Worm (Caenorhabditis elegans) whole organism, late embryonic: ENCODE data around the gene R08C7.4.
A peak's percentile ranks its signal among the peaks of the same experiment; 100 is the strongest.

Source experiments
- C08G9.2 ChIP-seq: sonication (generic microtip); optimal IDR thresholded peaks from 2 replicates; lab custom pipeline; 2016; ENCODE audit warnings: mild to moderate bottlenecking, missing genetic modification characterization, moderate library complexity, missing compliant biosample characterization
- C38D4.7 ChIP-seq: fragments of 200-800 bp; sonication (Bioruptor generic); optimal IDR thresholded peaks from 2 replicates; lab custom pipeline; 2018; ENCODE audit warnings: mild to moderate bottlenecking, missing genetic modification characterization, moderate library complexity, missing compliant biosample characterization
- Y22D7AL.16 ChIP-seq: sonication (generic microtip); optimal IDR thresholded peaks from 2 replicates; lab custom pipeline; 2016; ENCODE audit warnings: missing genetic modification characterization, missing compliant biosample characterization
- ahr-1 ChIP-seq: sonication (generic microtip); optimal IDR thresholded peaks from 2 replicates; lab custom pipeline; 2016; ENCODE audit warnings: missing genetic modification characterization, missing compliant biosample characterization
- ceh-19 ChIP-seq: fragments of 200-800 bp; sonication (Bioruptor generic); optimal IDR thresholded peaks from 2 replicates; lab custom pipeline; 2018; ENCODE audit warnings: mild to moderate bottlenecking, missing genetic modification characterization, missing compliant biosample characterization
- ceh-2 ChIP-seq: sonication (generic microtip); optimal IDR thresholded peaks from 2 replicates; lab custom pipeline; 2016; ENCODE audit warnings: missing genotype, missing genetic modification characterization, missing compliant biosample characterization
- ceh-24 ChIP-seq: sonication (generic microtip); optimal IDR thresholded peaks from 2 replicates; lab custom pipeline; 2016; ENCODE audit warnings: mild to moderate bottlenecking, missing genetic modification characterization, missing compliant biosample characterization
- ceh-34 ChIP-seq: sonication (generic microtip); optimal IDR thresholded peaks from 2 replicates; lab custom pipeline; 2016; ENCODE audit warnings: mild to moderate bottlenecking, missing genetic modification characterization, missing compliant biosample characterization
- ceh-45 ChIP-seq: fragments of 200-800 bp; sonication (Bioruptor generic); IDR thresholded peaks from 2 replicates; pipeline ENCODE4 v1.3.6; 2022; ENCODE audit warnings: missing genetic modification reagents, missing genetic modification characterization, missing compliant biosample characterization
- ceh-48 ChIP-seq: sonication (generic microtip); optimal IDR thresholded peaks from 2 replicates; lab custom pipeline; 2016; ENCODE audit warnings: missing genetic modification characterization, inconsistent platforms, missing compliant biosample characterization
- dve-1 ChIP-seq: sonication (generic microtip); optimal IDR thresholded peaks from 2 replicates; lab custom pipeline; 2017; ENCODE audit warnings: antibody characterized with exemption, mild to moderate bottlenecking, missing genetic modification characterization, missing compliant biosample characterization
- fax-1 ChIP-seq: sonication (generic microtip); optimal IDR thresholded peaks from 2 replicates; lab custom pipeline; 2016; ENCODE audit warnings: missing genotype, missing genetic modification characterization, missing compliant biosample characterization
- fkh-10 ChIP-seq: fragments of 150-350 bp; optimal IDR thresholded peaks from 2 replicates; lab custom pipeline; 2014; ENCODE audit warnings: missing biosample characterization, missing genetic modification reagents, missing genetic modification characterization
- hlh-13 ChIP-seq: fragments of 200-800 bp; sonication (Bioruptor generic); optimal IDR thresholded peaks from 2 replicates; lab custom pipeline; 2018; ENCODE audit warnings: mild to moderate bottlenecking, missing genetic modification characterization, missing compliant biosample characterization
- hlh-6 ChIP-seq: sonication (generic microtip); optimal IDR thresholded peaks from 2 replicates; lab custom pipeline; 2016; ENCODE audit warnings: missing genotype, missing genetic modification characterization, missing compliant biosample characterization
- hlh-8 ChIP-seq: sonication (generic microtip); optimal IDR thresholded peaks from 2 replicates; lab custom pipeline; 2016; ENCODE audit warnings: missing genotype, missing genetic modification characterization, missing compliant biosample characterization
- lim-6 ChIP-seq: sonication (generic microtip); optimal IDR thresholded peaks from 2 replicates; lab custom pipeline; 2016; ENCODE audit warnings: missing genetic modification characterization, missing compliant biosample characterization
- madf-2 ChIP-seq: sonication (generic microtip); optimal IDR thresholded peaks from 2 replicates; lab custom pipeline; 2017; ENCODE audit warnings: missing genetic modification characterization, missing compliant biosample characterization
- mec-3 ChIP-seq: sonication (generic microtip); optimal IDR thresholded peaks from 2 replicates; lab custom pipeline; 2016; ENCODE audit warnings: borderline replicate concordance, missing genetic modification characterization, missing compliant biosample characterization
- nfya-1 ChIP-seq: sonication (generic microtip); optimal IDR thresholded peaks from 2 replicates; lab custom pipeline; 2017; ENCODE audit warnings: missing genetic modification characterization, mild to moderate bottlenecking, missing compliant biosample characterization, antibody characterized with exemption, moderate library complexity
- nhr-11 ChIP-seq: fragments of 150-350 bp; optimal IDR thresholded peaks from 2 replicates; lab custom pipeline; 2014; ENCODE audit warnings: missing biosample characterization, missing genetic modification characterization
- nhr-232 ChIP-seq: sonication (generic microtip); optimal IDR thresholded peaks from 2 replicates; lab custom pipeline; 2016; ENCODE audit warnings: missing genetic modification characterization, missing compliant biosample characterization
- odd-2 ChIP-seq: sonication (generic microtip); optimal IDR thresholded peaks from 2 replicates; lab custom pipeline; 2017; ENCODE audit warnings: antibody characterized with exemption, mild to moderate bottlenecking, missing genetic modification characterization, missing compliant biosample characterization
- pax-1 ChIP-seq: fragments of 150-350 bp; optimal IDR thresholded peaks from 2 replicates; lab custom pipeline; 2014; ENCODE audit warnings: missing biosample characterization, missing genetic modification characterization
- pha-2 ChIP-seq: sonication (generic microtip); optimal IDR thresholded peaks from 2 replicates; lab custom pipeline; 2017; ENCODE audit warnings: mild to moderate bottlenecking, missing genetic modification characterization, missing compliant biosample characterization
- pqm-1 ChIP-seq: sonication (generic microtip); optimal IDR thresholded peaks from 2 replicates; lab custom pipeline; 2016; ENCODE audit warnings: missing genetic modification characterization, missing compliant biosample characterization
- pros-1 ChIP-seq: fragments of 150-350 bp; optimal IDR thresholded peaks from 2 replicates; lab custom pipeline; 2014; ENCODE audit warnings: missing biosample characterization, missing genetic modification reagents, missing genetic modification characterization
- rnt-1 ChIP-seq: sonication (generic microtip); optimal IDR thresholded peaks from 2 replicates; lab custom pipeline; 2016; ENCODE audit warnings: missing genetic modification characterization, missing compliant biosample characterization
- syd-9 ChIP-seq: sonication (generic microtip); optimal IDR thresholded peaks from 2 replicates; lab custom pipeline; 2016; ENCODE audit warnings: mild to moderate bottlenecking, missing genetic modification characterization, moderate library complexity, missing compliant biosample characterization
- tbx-7 ChIP-seq: sonication (generic microtip); optimal IDR thresholded peaks from 2 replicates; lab custom pipeline; 2016; ENCODE audit warnings: missing genotype, missing genetic modification characterization, missing compliant biosample characterization
- ttx-3 ChIP-seq: sonication (generic microtip); optimal IDR thresholded peaks from 2 replicates; lab custom pipeline; 2016; ENCODE audit warnings: missing genetic modification reagents, missing genetic modification characterization, missing compliant biosample characterization
- unc-3 ChIP-seq, 2 experiments: fragments of 200-800 bp in 1 of 2; sonication (Bioruptor generic) in 1 of 2; sonication (generic microtip) in 1 of 2; conservative IDR thresholded peaks in 1 of 2; optimal IDR thresholded peaks in 1 of 2; 2 replicates each; pipeline versions ENCODE4 v1.3.6 to Lab custom; 2016 to 2022; ENCODE audit warnings: missing compliant biosample characterization in 2 of 2, missing genetic modification characterization in 2 of 2, missing genetic modification reagents in 1 of 2
- unc-42 ChIP-seq: sonication (generic microtip); optimal IDR thresholded peaks from 2 replicates; lab custom pipeline; 2016; ENCODE audit warnings: missing genotype, missing genetic modification characterization, missing compliant biosample characterization
- unc-55 ChIP-seq: sonication (generic microtip); optimal IDR thresholded peaks from 2 replicates; lab custom pipeline; 2017; ENCODE audit warnings: missing biosample characterization, missing genetic modification reagents, missing genetic modification characterization
- unc-86 ChIP-seq: sonication (generic microtip); optimal IDR thresholded peaks from 2 replicates; lab custom pipeline; 2016; ENCODE audit warnings: missing genetic modification characterization, missing compliant biosample characterization
- zip-5 ChIP-seq: sonication (generic microtip); optimal IDR thresholded peaks from 2 replicates; lab custom pipeline; 2016; ENCODE audit warnings: missing genetic modification characterization, missing compliant biosample characterization

Gene R08C7.4

DNA sequence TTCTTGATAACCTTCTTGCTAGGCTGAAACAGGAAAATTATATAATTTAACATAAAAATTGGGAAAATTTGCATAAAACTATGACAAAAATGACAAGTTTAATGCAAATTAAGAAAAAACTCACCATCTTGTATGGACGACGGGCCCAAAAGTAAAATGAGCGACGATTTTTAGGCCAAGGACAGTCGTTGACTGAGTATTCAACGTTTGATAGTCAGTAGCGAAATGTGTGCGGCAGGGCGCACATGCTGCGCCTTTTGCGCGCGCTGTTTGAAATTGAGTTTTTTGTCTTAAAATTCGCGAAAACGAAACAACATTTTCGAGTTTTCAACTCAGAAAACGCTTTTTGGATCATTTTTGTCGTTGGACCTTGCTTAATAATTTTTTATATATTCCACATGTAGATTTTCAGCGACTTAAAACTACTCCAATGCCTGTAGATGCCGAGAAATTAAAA is 44.4 kb upstream of the R08C7.4 start, which contains the start of the genes rpl-7A and set-21 (continued):
- no peak for TF ChIP-seq pax-1 (tag; lab: Kevin White, UChicago)
- TF ChIP-seq hlh-8 (tag; lab: Kevin White, UChicago): no peak
- no peak for TF ChIP-seq ceh-24 (tag; lab: Kevin White, UChicago)
- TF ChIP-seq ceh-48: peak; percentile 40
- peak; percentile 15 for TF ChIP-seq ceh-2
- TF ChIP-seq unc-42: peak; percentile 79
- TF ChIP-seq mec-3 (tag; lab: Kevin White, UChicago): no peak
- peak; percentile 13 for TF ChIP-seq pha-2 (tag; lab: Kevin White, UChicago)
- peak; percentile 65 for TF ChIP-seq dve-1 (tag; lab: Kevin White, UChicago)
- peak; percentile 15 for TF ChIP-seq tbx-7 (tag; lab: Kevin White, UChicago)
- TF ChIP-seq unc-55 (GFP tag; lab: Kevin White, UChicago): no peak
- TF ChIP-seq pros-1 (tag; lab: Kevin White, UChicago): no peak
- TF ChIP-seq unc-86: peak; percentile 71
- no peak for TF ChIP-seq ttx-3 (tag; lab: Kevin White, UChicago)
- TF ChIP-seq pqm-1 (tag; lab: Kevin White, UChicago): no peak
- TF ChIP-seq ahr-1: no peak
- TF ChIP-seq nfya-1: peak; percentile 85
- TF ChIP-seq odd-2 (tag; lab: Kevin White, UChicago): no peak
- TF ChIP-seq lim-6 (tag; lab: Kevin White, UChicago): no peak
- TF ChIP-seq fax-1 (tag; lab: Kevin White, UChicago): no peak
- no peak for TF ChIP-seq hlh-13 (GFP tag; lab: Kevin White, UChicago)
- peak; percentile 1 for TF ChIP-seq ceh-19
- peak; percentile 13; the same call in 1 of the 2 replicates for TF ChIP-seq ceh-45 (GFP tag; lab: Robert Waterston, UW)
- no peak for TF ChIP-seq nhr-11 (tag; lab: Kevin White, UChicago)
- TF ChIP-seq zip-5: peak; percentile 14
- TF ChIP-seq ceh-34 (tag; lab: Kevin White, UChicago): peak; percentile 90
- TF ChIP-seq C08G9.2 (tag; lab: Kevin White, UChicago): peak; percentile 34

DNA sequence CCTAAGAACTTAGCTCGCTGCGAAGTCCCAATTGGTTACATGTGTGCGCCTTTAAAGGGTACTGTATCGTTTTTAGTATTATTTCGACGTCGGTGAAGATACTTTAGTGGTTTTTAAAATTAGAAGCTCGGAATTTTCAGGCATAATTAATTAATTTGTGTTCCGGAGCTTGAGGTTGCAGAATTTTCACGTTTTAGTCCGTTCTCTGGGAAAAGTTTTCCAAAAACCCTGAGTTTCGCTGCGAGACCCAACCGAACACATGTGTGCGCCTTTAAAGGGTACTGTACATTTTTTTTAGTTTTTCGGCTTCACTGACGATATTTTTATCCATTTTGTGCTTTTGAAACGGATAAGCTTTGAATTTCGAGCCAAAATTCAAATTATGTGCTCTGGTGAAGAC is 41.3 kb upstream of the R08C7.4 start:
- TF ChIP-seq unc-42: no peak
- TF ChIP-seq, all 69 proteins: peak for 0

DNA sequence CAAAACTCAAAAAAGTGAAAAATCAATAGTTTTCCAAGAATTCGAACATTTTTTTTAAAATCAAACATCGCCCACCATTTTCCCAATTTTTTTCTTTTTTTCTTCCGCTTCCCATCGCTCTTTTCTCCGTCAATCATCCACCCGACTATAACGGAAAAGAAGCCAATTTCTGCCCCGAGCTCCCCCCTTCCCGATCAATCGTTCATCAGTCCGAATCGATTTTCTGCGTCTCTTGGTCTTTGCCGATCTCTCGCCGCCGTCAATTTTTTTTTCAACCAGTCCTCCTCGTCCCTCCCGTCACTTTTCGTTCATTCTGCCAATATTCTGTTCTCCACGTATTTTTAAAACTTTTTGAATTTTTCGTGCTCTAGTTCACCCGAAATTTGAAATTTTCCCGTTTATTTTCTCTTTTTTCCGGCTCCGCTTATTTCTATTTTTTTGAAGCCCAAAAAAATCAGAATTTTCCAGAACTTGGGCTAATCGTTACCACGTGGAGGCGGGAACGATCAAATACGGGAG is 40.8 kb upstream of the R08C7.4 start, which contains the start of gene ell-1:
TSS of gene ell-1 (plus strand) at position 469 of the 519 bp plus-strand sequence.
- peak; percentile 11 for TF ChIP-seq C08G9.2 (tag; lab: Kevin White, UChicago)
- no peak for TF ChIP-seq hlh-6 (tag; lab: Kevin White, UChicago)

DNA sequence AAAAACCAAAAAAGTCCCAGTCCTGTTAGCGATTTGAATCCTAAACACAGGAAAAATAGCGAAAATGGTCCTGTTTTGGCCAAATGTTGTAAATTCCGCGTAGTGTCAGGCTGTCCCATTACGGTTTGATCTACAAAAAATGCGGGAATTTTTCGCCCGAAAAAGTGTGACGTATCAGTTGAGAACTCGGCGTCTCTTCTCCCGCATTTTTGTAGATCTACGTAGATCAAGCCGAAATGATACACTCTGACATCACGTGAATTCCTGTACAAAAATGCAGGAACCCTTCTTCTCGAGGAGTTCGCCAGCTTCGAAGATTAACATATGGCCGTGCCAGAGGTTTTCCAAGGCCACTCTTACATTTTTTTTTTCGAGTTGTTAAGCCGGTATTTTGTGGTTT is 39.3 kb upstream of the R08C7.4 start:
- TF ChIP-seq unc-55 (GFP tag; lab: Kevin White, UChicago): no peak
- TF ChIP-seq nfya-1: no peak
- no peak for TF ChIP-seq lim-6 (tag; lab: Kevin White, UChicago)
- no peak for TF ChIP-seq ceh-2
- TF ChIP-seq unc-3 (GFP tag; conservative IDR thresholded peaks at IDR 0.05; lab: Robert Waterston, UW): no peak
- TF ChIP-seq unc-3 (tag; optimal IDR thresholded peaks at IDR 0.05; lab: Kevin White, UChicago): no peak
- TF ChIP-seq ceh-24 (tag; lab: Kevin White, UChicago): no peak
- TF ChIP-seq dve-1 (tag; lab: Kevin White, UChicago): no peak
- no peak for TF ChIP-seq Y22D7AL.16 (tag; lab: Kevin White, UChicago)
- no peak for TF ChIP-seq C38D4.7 (GFP tag; lab: Kevin White, UChicago)
- no peak for TF ChIP-seq fkh-10
- TF ChIP-seq rnt-1 (tag; lab: Kevin White, UChicago): no peak
- TF ChIP-seq nhr-232 (tag; lab: Kevin White, UChicago): no peak
- TF ChIP-seq madf-2 (tag; lab: Kevin White, UChicago): no peak
- TF ChIP-seq C08G9.2 (tag; lab: Kevin White, UChicago): no peak
- no peak for TF ChIP-seq pros-1 (tag; lab: Kevin White, UChicago)
- no peak for TF ChIP-seq syd-9 (tag; lab: Kevin White, UChicago)
